Worm (Caenorhabditis elegans) whole organism, dauer: ENCODE results near the gene Y116A8C.24.

Source experiments
- unc-62 ChIP-seq: sonication (generic microtip); optimal IDR thresholded peaks from 2 replicates; lab custom pipeline; 2017; ENCODE audit warnings: missing biosample characterization, missing genetic modification reagents, missing genetic modification characterization

The Y116A8C.24 gene

DNA sequence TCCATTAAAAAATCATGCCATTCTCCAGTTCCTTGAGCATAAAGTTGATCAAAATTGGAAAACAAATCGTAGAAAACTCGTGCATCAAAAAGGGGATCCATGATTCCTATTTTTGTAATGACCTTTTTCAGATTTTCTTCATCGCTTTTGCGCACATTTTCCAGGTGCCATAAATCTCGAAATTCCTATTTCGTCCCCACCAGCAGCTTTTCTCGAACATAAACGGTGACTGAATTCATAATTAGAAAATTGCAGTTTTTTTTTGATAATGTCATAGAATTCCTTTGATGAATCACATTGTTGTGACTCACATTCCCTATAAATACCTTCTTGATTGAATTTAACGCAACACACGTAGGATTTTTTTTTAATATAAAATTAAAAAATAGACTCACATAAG, 40.2 kb downstream of the Y116A8C.24 start, which contains the start of gene nhr-229:
Gene nhr-229 (minus strand): TSS at position 101 of the 400 bp plus-strand sequence.
- TF ChIP-seq unc-62 (GFP tag; lab: Kevin White, UChicago): no peak

DNA sequence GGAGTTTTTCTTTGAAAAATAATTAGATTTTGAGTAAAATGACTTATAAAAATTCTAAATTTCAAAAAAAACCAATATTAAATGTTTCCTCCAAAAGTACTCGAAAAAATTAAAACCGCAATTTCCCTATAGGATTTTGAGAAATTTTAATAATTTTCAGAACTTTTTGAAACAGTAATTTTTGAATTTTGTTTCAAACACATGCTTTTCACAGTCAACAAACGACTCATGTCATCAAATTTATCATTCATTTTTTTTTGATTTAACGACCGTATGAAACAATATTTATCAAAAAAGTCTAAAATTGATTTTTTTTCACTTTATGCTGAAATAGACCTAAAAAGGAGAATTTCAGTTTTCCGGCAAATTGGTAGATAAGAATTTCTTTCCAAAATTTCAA, 44.1 kb downstream of the Y116A8C.24 start:
- TF ChIP-seq unc-62 (GFP tag; lab: Kevin White, UChicago): no peak

DNA sequence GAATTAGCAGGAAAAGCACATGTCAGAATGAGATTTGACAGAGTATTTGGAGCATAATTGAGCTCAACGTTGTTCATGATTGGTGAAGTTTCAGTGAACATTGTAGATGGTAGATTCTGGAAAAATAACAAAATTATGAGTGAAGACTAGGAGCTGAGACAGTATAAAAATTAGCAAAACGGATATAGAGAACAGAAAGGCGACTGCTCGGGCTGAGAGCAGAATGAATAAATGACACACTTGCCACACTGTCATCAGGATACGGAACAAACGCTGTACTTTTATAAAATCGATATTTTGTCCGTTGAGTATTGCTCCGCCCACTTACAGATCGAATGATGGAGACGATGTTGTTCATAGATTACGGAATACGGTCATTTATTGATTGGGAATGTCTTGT, 45.7 kb downstream of the Y116A8C.24 start, which contains the start of gene dct-13:
Gene dct-13 (minus strand): TSS at position 101 of the 400 bp plus-strand sequence.
- TF ChIP-seq unc-62 (GFP tag; lab: Kevin White, UChicago): no peak

DNA sequence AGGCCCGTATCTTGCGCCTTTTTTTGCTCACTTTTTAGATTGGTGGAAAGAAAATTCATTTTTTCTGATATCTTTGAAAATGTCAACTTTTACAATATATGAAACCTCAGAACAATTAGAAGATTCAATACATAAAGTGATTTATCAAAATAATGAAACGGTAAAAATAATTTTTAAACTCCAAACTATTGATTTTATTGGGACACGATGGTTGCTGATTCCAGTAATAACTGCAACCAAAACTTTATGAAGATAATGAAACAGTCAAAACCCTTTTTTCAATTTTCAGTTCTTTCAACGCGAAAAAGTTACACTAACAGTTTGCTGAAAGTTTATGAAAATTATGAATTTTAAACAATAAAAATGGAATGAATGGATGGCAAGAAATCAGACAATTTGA, 49.6 kb downstream of the Y116A8C.24 start:
- TF ChIP-seq unc-62 (GFP tag; lab: Kevin White, UChicago): no peak
